Fruit fly (Drosophila melanogaster) whole organism, embryonic: ENCODE measurements around the gene CG43163.

Source experiments
- BtbVII ChIP-seq: fragments of 200-800 bp; sonication (Bioruptor generic); optimal IDR thresholded peaks from 3 replicates; lab custom pipeline; 2017; ENCODE audit warnings: missing biosample characterization, mild to moderate bottlenecking, missing genetic modification characterization
- CG10321 ChIP-seq: fragments of 200-800 bp; sonication (Bioruptor generic); IDR thresholded peaks from 2 replicates; pipeline ENCODE4 v1.3.6; 2022; ENCODE audit warnings: missing biosample characterization, missing genetic modification characterization
- CG10431 ChIP-seq: fragments of 200-800 bp; sonication (Bioruptor generic); optimal IDR thresholded peaks from 3 replicates; lab custom pipeline; 2018; ENCODE audit warnings: missing biosample characterization, mild to moderate bottlenecking, missing genetic modification characterization
- CG10543 ChIP-seq: fragments of 200-800 bp; sonication (Bioruptor generic); optimal IDR thresholded peaks from 3 replicates; lab custom pipeline; 2017; ENCODE audit warnings: missing biosample characterization, mild to moderate bottlenecking, missing genetic modification characterization, moderate library complexity
- CG11695 ChIP-seq: fragments of 200-800 bp; sonication (Bioruptor generic); IDR thresholded peaks from 3 replicates; pipeline ENCODE4 v1.3.6; 2022; ENCODE audit warnings: missing biosample characterization, missing genetic modification characterization
- CG12769 ChIP-seq: fragments of 200-800 bp; sonication (Bioruptor generic); optimal IDR thresholded peaks from 2 replicates; lab custom pipeline; 2019; ENCODE audit warnings: missing biosample characterization, mild to moderate bottlenecking, missing genetic modification characterization, moderate library complexity
- CG13424 ChIP-seq: fragments of 200-800 bp; sonication (Bioruptor generic); optimal IDR thresholded peaks from 2 replicates; lab custom pipeline; 2019; ENCODE audit warnings: missing biosample characterization, mild to moderate bottlenecking, missing genetic modification characterization, moderate library complexity
- CG15514 ChIP-seq: fragments of 200-800 bp; sonication (Bioruptor generic); optimal IDR thresholded peaks from 3 replicates; lab custom pipeline; 2017; ENCODE audit warnings: missing biosample characterization, missing genetic modification characterization, mild to moderate bottlenecking, moderate library complexity, missing genetic modification reagents
- CG32532 ChIP-seq: fragments of 200-800 bp; sonication (Bioruptor generic); IDR thresholded peaks from 2 replicates; pipeline ENCODE4 v1.3.6; 2022; ENCODE audit warnings: missing biosample characterization, missing genetic modification characterization
- CG34224 ChIP-seq: fragments of 200-800 bp; sonication (Bioruptor generic); IDR thresholded peaks from 3 replicates; pipeline ENCODE4 v1.3.6; 2022; ENCODE audit warnings: missing biosample characterization, missing genetic modification characterization; ENCODE audit not compliant: partially characterized antibody
- CG5953 ChIP-seq: fragments of 200-800 bp; sonication (Bioruptor generic); IDR thresholded peaks from 2 replicates; pipeline ENCODE4 v1.3.6; 2022; ENCODE audit warnings: missing biosample characterization, missing genetic modification characterization
- CG8290 ChIP-seq, 3 experiments: fragments of 200-800 bp; sonication (Bioruptor generic); optimal IDR thresholded peaks; 2 replicates each; lab custom pipeline; 2016 to 2019; ENCODE audit warnings: missing biosample characterization in 3 of 3, missing genetic modification characterization in 3 of 3, mild to moderate bottlenecking in 2 of 3, moderate library complexity in 1 of 3
- Eip74EF ChIP-seq, 2 experiments: fragments of 200-800 bp in 1 of 2; fragments of >200 bp in 1 of 2; sonication (Bioruptor generic) in 1 of 2; optimal IDR thresholded peaks; 2 replicates each; lab custom pipeline; 2017 to 2019; ENCODE audit warnings: missing biosample characterization in 2 of 2, missing genetic modification characterization in 2 of 2, mild to moderate bottlenecking in 1 of 2, moderate library complexity in 1 of 2
- Ets97D ChIP-seq: fragments of 200-800 bp; sonication (Bioruptor generic); optimal IDR thresholded peaks from 3 replicates; lab custom pipeline; 2016; ENCODE audit warnings: missing biosample characterization, missing genetic modification characterization
- Fer1 ChIP-seq: fragments of 200-800 bp; sonication (Bioruptor generic); optimal IDR thresholded peaks from 2 replicates; lab custom pipeline; 2017; ENCODE audit warnings: missing biosample characterization, mild to moderate bottlenecking, missing genetic modification characterization
- H2.0 ChIP-seq: fragments of 200-800 bp; sonication (Bioruptor generic); IDR thresholded peaks from 2 replicates; pipeline ENCODE4 v1.3.6; 2022; ENCODE audit warnings: missing biosample characterization, missing genetic modification characterization
- Hand ChIP-seq: fragments of 200-800 bp; sonication (Bioruptor generic); optimal IDR thresholded peaks from 2 replicates; lab custom pipeline; 2017; ENCODE audit warnings: mild to moderate bottlenecking, missing biosample characterization, missing genetic modification reagents, missing genetic modification characterization
- Kr ChIP-seq: fragments of 200-800 bp; sonication (Bioruptor generic); optimal IDR thresholded peaks from 2 replicates; lab custom pipeline; 2017; ENCODE audit warnings: missing biosample characterization, mild to moderate bottlenecking, missing genetic modification characterization
- MTF-1 ChIP-seq: fragments of 200-800 bp; sonication (Bioruptor generic); optimal IDR thresholded peaks from 2 replicates; lab custom pipeline; 2018; ENCODE audit warnings: missing biosample characterization, mild to moderate bottlenecking, missing genetic modification characterization, borderline replicate concordance
- ato ChIP-seq: fragments of 200-800 bp; sonication (Bioruptor generic); IDR thresholded peaks from 2 replicates; pipeline ENCODE4 v1.3.6; 2022; ENCODE audit warnings: missing biosample characterization, missing genetic modification characterization; ENCODE audit not compliant: partially characterized antibody
- bbx ChIP-seq: fragments of 200-800 bp; sonication (Bioruptor generic); IDR thresholded peaks from 2 replicates; pipeline ENCODE4 v1.3.6; 2022; ENCODE audit warnings: missing biosample characterization, missing genetic modification characterization; ENCODE audit not compliant: partially characterized antibody
- bowl ChIP-seq: fragments of 200-800 bp; sonication (Bioruptor generic); IDR thresholded peaks from 2 replicates; pipeline ENCODE4 v1.3.6; 2022; ENCODE audit warnings: missing biosample characterization, missing genetic modification characterization
- chinmo ChIP-seq: fragments of 200-800 bp; sonication (Bioruptor generic); IDR thresholded peaks from 4 replicates; pipeline ENCODE4 v1.3.6; 2022; ENCODE audit warnings: missing biosample characterization, missing genetic modification characterization; ENCODE audit not compliant: partially characterized antibody
- ci ChIP-seq: fragments of 200-800 bp; sonication (Bioruptor generic); IDR thresholded peaks from 3 replicates; pipeline ENCODE4 v1.3.6; 2022; ENCODE audit warnings: missing biosample characterization, missing genetic modification characterization
- crol ChIP-seq: fragments of 200-800 bp; sonication (Bioruptor generic); IDR thresholded peaks from 2 replicates; pipeline ENCODE4 v1.3.6; 2022; ENCODE audit warnings: missing biosample characterization, missing genetic modification characterization
- fd102C ChIP-seq: fragments of 200-800 bp; sonication (Bioruptor generic); optimal IDR thresholded peaks from 2 replicates; lab custom pipeline; 2018; ENCODE audit warnings: missing biosample characterization, mild to moderate bottlenecking, missing genetic modification characterization, moderate library complexity
- ftz-f1 ChIP-seq: fragments of 200-800 bp; sonication (Bioruptor generic); optimal IDR thresholded peaks from 2 replicates; lab custom pipeline; 2016; ENCODE audit warnings: missing biosample characterization, missing genetic modification characterization
- hbn ChIP-seq: fragments of 200-800 bp; sonication (Bioruptor generic); IDR thresholded peaks from 2 replicates; pipeline ENCODE4 v1.3.6; 2022; ENCODE audit warnings: missing biosample characterization, missing genetic modification characterization; ENCODE audit not compliant: partially characterized antibody
- ken ChIP-seq: fragments of 200-800 bp; sonication (Bioruptor generic); IDR thresholded peaks from 3 replicates; pipeline ENCODE4 v1.3.6; 2022; ENCODE audit warnings: missing biosample characterization, missing genetic modification characterization
- kni ChIP-seq: fragments of 200-800 bp; sonication (Bioruptor generic); optimal IDR thresholded peaks from 3 replicates; lab custom pipeline; 2017; ENCODE audit warnings: mild to moderate bottlenecking, missing biosample characterization, missing genetic modification reagents, missing genetic modification characterization
- oc ChIP-seq: fragments of 200-800 bp; sonication (Bioruptor generic); optimal IDR thresholded peaks from 2 replicates; lab custom pipeline; 2018; ENCODE audit warnings: missing biosample characterization, mild to moderate bottlenecking, missing genetic modification characterization, moderate library complexity
- pan ChIP-seq, 4 experiments: fragments of >200 bp in 3 of 4; fragments of 200-800 bp in 1 of 4; sonication (Bioruptor generic) in 1 of 4; optimal IDR thresholded peaks in 3 of 4; IDR thresholded peaks in 1 of 4; 2 replicates each; pipeline versions ENCODE4 v1.3.6 to Lab custom; 2017 to 2022; ENCODE audit warnings: missing biosample characterization in 2 of 4, missing genetic modification characterization in 2 of 4, mixed read lengths in 1 of 4
- prd ChIP-seq, 3 experiments: fragments of >200 bp in 2 of 3; fragments of 200-800 bp in 1 of 3; sonication (Bioruptor generic) in 1 of 3; optimal IDR thresholded peaks in 2 of 3; IDR thresholded peaks in 1 of 3; 2 replicates in 2 of 3; 3 replicates in 1 of 3; pipeline versions ENCODE4 v1.3.6 to Lab custom; 2017 to 2022; ENCODE audit warnings: missing biosample characterization in 1 of 3, missing genetic modification characterization in 1 of 3
- rib ChIP-seq: fragments of 200-800 bp; sonication (Bioruptor generic); IDR thresholded peaks from 2 replicates; pipeline ENCODE4 v1.3.6; 2022; ENCODE audit warnings: missing biosample characterization, missing genetic modification characterization
- so ChIP-seq: fragments of 200-800 bp; sonication (Bioruptor generic); IDR thresholded peaks from 3 replicates; pipeline ENCODE4 v1.3.6; 2022; ENCODE audit warnings: missing biosample characterization, missing genetic modification characterization
- sug ChIP-seq: fragments of 200-800 bp; optimal IDR thresholded peaks from 2 replicates; lab custom pipeline; 2019; ENCODE audit warnings: missing biosample characterization, mild to moderate bottlenecking, missing genetic modification characterization, moderate library complexity
- unc-4 ChIP-seq: fragments of 200-800 bp; sonication (Bioruptor generic); IDR thresholded peaks from 2 replicates; pipeline ENCODE4 v1.3.6; 2022; ENCODE audit warnings: missing biosample characterization, missing genetic modification characterization; ENCODE audit not compliant: partially characterized antibody
- yki ChIP-seq: fragments of >200 bp; optimal IDR thresholded peaks from 3 replicates; lab custom pipeline; 2018

CG43163 gene

DNA sequence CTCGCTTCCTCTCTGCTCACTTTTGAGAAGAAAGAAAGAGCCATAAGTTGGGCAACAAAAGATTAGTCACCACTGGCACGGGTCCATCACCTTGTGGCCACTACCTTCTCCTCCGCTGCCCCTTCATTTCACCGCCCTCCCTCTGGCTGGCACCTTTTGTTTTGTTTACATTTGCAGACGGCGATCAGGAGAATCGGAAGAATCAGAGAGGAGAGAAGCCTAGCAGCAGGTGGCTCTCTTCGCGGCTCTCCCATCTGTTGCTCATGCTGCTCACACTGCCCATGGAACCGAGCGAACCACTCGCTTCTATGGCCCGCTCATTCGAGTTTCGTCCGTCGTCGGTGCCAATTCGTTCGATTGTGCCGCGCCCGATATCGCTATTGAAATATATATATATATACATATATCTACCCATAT, 39.4 kb upstream of the CG43163 start (continued):
- TF ChIP-seq H2.0 (GFP tag; lab: Robert Waterston, UW) (peak; percentile 12; the same call in 1 of the 2 replicates), rib (GFP tag; lab: Robert Waterston, UW) (peak; percentile 32; the same call in 1 of the 2 replicates), ato (GFP tag; lab: Robert Waterston, UW) (0 out of 2 replicates have a peak, but pooled peaks have one; percentile 32), unc-4 (GFP tag; lab: Robert Waterston, UW) (peak; percentile 47; the same call in 1 of the 2 replicates), so (GFP tag; lab: Robert Waterston, UW) (peak; percentile 48; the same call in 2 of the 3 replicates), sug (tag; lab: Kevin White, UChicago) (peak; percentile 23), MTF-1 (peak; percentile 51), Hand (GFP tag; lab: Kevin White, UChicago) (peak; percentile 24), BtbVII (GFP tag; lab: Kevin White, UChicago) (peak; percentile 39), Kr (no peak), CG10431 (GFP tag; lab: Kevin White, UChicago) (peak; percentile 67), prd (optimal IDR thresholded peaks at IDR 0.05; lab: Kevin White, UChicago) (no peak), prd (GFP tag; IDR thresholded peaks at IDR 0.05; lab: Robert Waterston, UW) (no peak), bowl (GFP tag; lab: Robert Waterston, UW) (0 out of 2 replicates have a peak, but pooled peaks have one; percentile 45), CG34224 (GFP tag; lab: Robert Waterston, UW) (peak; percentile 67), bbx (GFP tag; lab: Robert Waterston, UW) (peak; percentile 62; the same call in 1 of the 2 replicates), hbn (GFP tag; lab: Robert Waterston, UW) (peak; percentile 41; the same call in 1 of the 2 replicates), ken (0 out of 3 replicates have a peak, but pooled peaks have one; percentile 52), ci (GFP tag; lab: Robert Waterston, UW) (peak; percentile 57; the same call in 1 of the 3 replicates), Fer1 (GFP tag; lab: Kevin White, UChicago) (peak; percentile 36), CG13424 (tag; lab: Kevin White, UChicago) (peak; percentile 6), CG10543 (GFP tag; lab: Kevin White, UChicago) (peak; percentile 58), kni (GFP tag; lab: Kevin White, UChicago) (peak; percentile 29), CG8290 (GFP tag; optimal IDR thresholded peaks at IDR 0.05; lab: Kevin White, UChicago) (no peak), CG8290 (tag; optimal IDR thresholded peaks at IDR 0.05; lab: Kevin White, UChicago) (peak in 1 of 2 experiments; percentile 44), CG12769 (tag; lab: Kevin White, UChicago) (peak; percentile 91), CG5953 (GFP tag; lab: Robert Waterston, UW) (0 out of 2 replicates have a peak, but pooled peaks have one; percentile 6), CG11695 (GFP tag; lab: Robert Waterston, UW) (peak; percentile 31; the same call in 1 of the 3 replicates), fd102C (peak; percentile 0), ftz-f1 (GFP tag; lab: Kevin White, UChicago) (peak; percentile 85), crol (GFP tag; lab: Robert Waterston, UW) (peak; percentile 97), pan (optimal IDR thresholded peaks at IDR 0.05; lab: Kevin White, UChicago) (no peak), pan (GFP tag; optimal IDR thresholded peaks at IDR 0.05 in 1 of 2, IDR thresholded peaks at IDR 0.05 in 1 of 2) (peak in 1 of 2 experiments; percentile 27), CG15514 (GFP tag; lab: Kevin White, UChicago) (peak; percentile 62), chinmo (GFP tag; lab: Robert Waterston, UW) (peak; percentile 91; the same call in 1 of the 4 replicates), CG32532 (GFP tag; lab: Robert Waterston, UW) (peak; percentile 61; the same call in 1 of the 2 replicates), oc (tag; lab: Kevin White, UChicago) (peak; percentile 56), Eip74EF (GFP tag; optimal IDR thresholded peaks at IDR 0.05; lab: Kevin White, UChicago) (peak in 1 of 2 experiments; percentile 28), Ets97D (no peak), CG10321 (GFP tag; lab: Robert Waterston, UW) (0 out of 2 replicates have a peak, but pooled peaks have one; percentile 16), yki (peak; percentile 86)
